Fruit fly (Drosophila melanogaster) S2 (cell line): ENCODE data around the gene CG3335.

Experiments used
- CG8478 ChIP-seq: fragments of >200 bp; optimal IDR thresholded peaks from 2 replicates; lab custom pipeline; 2018
- CTCF ChIP-seq, 2 experiments: fragments of >200 bp; optimal IDR thresholded peaks; 2 replicates each; lab custom pipeline; 2018

CG3335 gene

dm6 chr3L:9643762-9644161 lies 19.7 kb downstream of the CG3335 start, which contains the start of gene CNMaR:
Gene CNMaR (plus strand): TSS chr3L:9644109.
- TF ChIP-seq CTCF (optimal IDR thresholded peaks at IDR 0.05; lab: Kevin White, UChicago): no peak
- TF ChIP-seq CG8478 (lab: Kevin White, UChicago): no peak

dm6 chr3L:9671372-9671771 lies 47.3 kb downstream of the CG3335 start:
- TF ChIP-seq CG8478 (lab: Kevin White, UChicago) (no peak), CTCF (optimal IDR thresholded peaks at IDR 0.05; lab: Kevin White, UChicago) (no peak)

DNA sequence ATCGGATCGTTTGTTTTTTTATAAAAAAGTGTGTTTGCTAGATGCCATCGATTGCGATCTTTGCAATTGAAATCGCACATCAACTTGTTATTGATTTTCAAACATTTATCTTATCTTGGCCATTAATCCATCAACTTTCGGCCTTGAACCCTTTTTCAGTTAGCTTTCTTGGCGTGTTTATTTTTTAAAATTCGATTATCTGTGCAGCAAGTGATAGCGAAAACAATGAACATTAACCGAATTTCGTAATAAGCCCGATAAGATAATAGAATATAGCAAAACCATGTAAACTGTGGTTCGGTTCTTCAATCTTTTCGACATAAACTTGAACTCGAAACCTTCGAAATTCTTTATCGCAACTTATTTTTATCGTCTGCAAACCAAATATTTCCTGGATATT lies 50.3 kb downstream of the CG3335 start:
- no peak for TF ChIP-seq CG8478 (lab: Kevin White, UChicago)
- TF ChIP-seq CTCF (optimal IDR thresholded peaks at IDR 0.05; lab: Kevin White, UChicago): no peak

- TF ChIP-seq CTCF (optimal IDR thresholded peaks at IDR 0.05; lab: Kevin White, UChicago): no peak
- no peak for TF ChIP-seq CG8478 (lab: Kevin White, UChicago)
These were observed 51.5 kb downstream of the CG3335 start for dm6 chr3L:9675528-9675963.
